Worm (Caenorhabditis elegans): ENCODE results near the gene lpl-1.
A peak's percentile ranks its signal among the peaks of the same experiment; 100 is the strongest.

- TF ChIP-seq alr-1 (tag; optimal IDR thresholded peaks at IDR 0.05) (no peak), Y55F3AM.14 (GFP tag; optimal IDR thresholded peaks at IDR 0.05) (no peak), elt-3 (tag; optimal IDR thresholded peaks at IDR 0.05) (no peak), mdl-1 (tag; optimal IDR thresholded peaks at IDR 0.05) (no peak), ama-1 (optimal IDR thresholded peaks at IDR 0.05) (no peak), skn-1 (tag; optimal IDR thresholded peaks at IDR 0.05) (no peak), zag-1 (tag; optimal IDR thresholded peaks at IDR 0.05) (no peak), nhr-77 (tag; optimal IDR thresholded peaks at IDR 0.05) (no peak), ceh-16 (tag; optimal IDR thresholded peaks at IDR 0.05) (no peak), nhr-25 (tag; optimal IDR thresholded peaks at IDR 0.05) (peak; percentile 38), ztf-4 (tag; optimal IDR thresholded peaks at IDR 0.05) (no peak), lin-13 (GFP tag; optimal IDR thresholded peaks at IDR 0.05) (no peak), nhr-23 (tag; optimal IDR thresholded peaks at IDR 0.05) (no peak)
Observed at ce11 chrIV:9051510-9052175, 42.2 kb downstream of the lpl-1 start.
